Worm (Caenorhabditis elegans) whole organism, L4/young adult: ENCODE measurements around the gene tpst-1.

ENCODE experiments used
- dao-5 ChIP-seq: sonication (generic microtip); optimal IDR thresholded peaks from 2 replicates; lab custom pipeline; 2016; ENCODE audit warnings: missing genotype, missing genetic modification characterization, moderate library complexity, missing compliant biosample characterization
- him-1 ChIP-seq: sonication (generic microtip); optimal IDR thresholded peaks from 2 replicates; lab custom pipeline; 2016; ENCODE audit warnings: missing genotype, missing genetic modification reagents, missing genetic modification characterization, missing compliant biosample characterization

- TF ChIP-seq dao-5 (tag; lab: Kevin White, UChicago) = no peak
- TF ChIP-seq him-1 = no peak
Observed at ce11 chrIII:12638592-12638991, 23.5 kb downstream of the tpst-1 start.
